Fruit fly (Drosophila melanogaster): ENCODE data around the gene GluClalpha.

The GluClalpha gene

DNA sequence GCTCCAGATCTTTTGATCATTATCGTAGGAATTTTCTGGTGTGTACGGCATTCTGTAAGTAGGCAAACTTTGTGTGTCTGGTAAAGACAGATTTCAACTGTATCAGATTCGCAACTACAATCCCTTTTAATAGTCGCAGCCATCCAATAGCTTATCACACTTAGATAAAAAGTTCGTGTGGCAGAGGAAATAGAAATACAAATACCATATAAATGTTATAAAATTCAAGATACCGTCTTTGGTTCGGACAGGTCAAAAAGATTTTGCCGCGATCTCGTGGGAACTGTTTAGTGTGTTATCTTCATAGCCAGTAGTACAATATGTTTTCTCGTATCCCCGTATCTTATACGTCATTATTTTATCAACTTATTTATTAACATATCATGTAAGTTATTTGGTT lies 46.7 kb downstream of the GluClalpha start, which contains the start of gene Acsx1R:
Gene Acsx1R (minus strand): TSS at position 101 of the 400 bp plus-strand sequence.
- TF ChIP-seq dl (GFP tag; optimal IDR thresholded peaks at IDR 0.05; ENCODE audit: insufficient read depth in 1 of 2, partially characterized antibody in 2 of 2): no peak
- no peak for TF ChIP-seq psq (GFP tag; optimal IDR thresholded peaks at IDR 0.05)
- no peak for TF ChIP-seq Abd-B (GFP tag; optimal IDR thresholded peaks at IDR 0.05)
- TF ChIP-seq tai (GFP tag; optimal IDR thresholded peaks at IDR 0.05): no peak
- no peak for TF ChIP-seq br (GFP tag; optimal IDR thresholded peaks at IDR 0.05)
- TF ChIP-seq sage (GFP tag; optimal IDR thresholded peaks at IDR 0.05): no peak
- TF ChIP-seq fru (GFP tag; optimal IDR thresholded peaks at IDR 0.05): no peak
- TF ChIP-seq h (GFP tag; optimal IDR thresholded peaks at IDR 0.05): no peak
- TF ChIP-seq Hr78 (GFP tag; optimal IDR thresholded peaks at IDR 0.05): no peak

DNA sequence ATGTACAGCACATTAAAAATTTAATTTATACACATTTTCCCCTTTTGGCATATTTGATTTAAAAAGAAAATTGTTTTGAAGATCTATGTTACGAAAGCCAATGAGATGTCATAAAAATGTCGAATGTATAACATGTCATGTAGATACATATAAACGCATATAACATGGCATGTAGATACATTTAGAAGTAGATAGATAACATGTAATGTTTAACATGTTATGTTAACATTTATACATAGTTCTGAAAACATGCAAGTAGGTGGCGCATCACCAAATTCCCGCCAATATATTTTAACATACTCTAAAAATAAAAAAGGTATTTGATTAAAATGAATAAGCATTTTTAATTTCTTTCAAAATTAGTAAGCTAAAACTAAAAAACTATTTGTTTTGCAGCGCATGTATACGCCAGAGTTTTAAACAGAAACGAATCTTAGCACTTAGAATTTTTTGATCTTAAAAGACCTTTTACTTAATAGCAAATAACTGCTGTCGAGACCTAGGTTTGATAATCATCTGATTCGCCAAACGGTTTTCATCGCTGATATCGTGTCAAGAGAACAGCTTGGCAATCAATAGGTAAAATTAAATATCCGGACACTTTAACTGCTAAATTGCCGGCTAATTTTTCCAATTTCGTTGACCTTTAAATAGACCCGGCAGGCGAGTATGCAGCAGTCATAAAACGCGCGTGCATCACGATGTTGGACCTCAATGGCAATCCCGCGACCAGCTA lies 47.7 kb downstream of the GluClalpha start, which contains the start of gene Acsx2:
Gene Acsx2 (plus strand): TSS at position 686 of the 736 bp plus-strand sequence.
- TF ChIP-seq Hnf4 (GFP tag; optimal IDR thresholded peaks at IDR 0.05) (no peak), jim (GFP tag; optimal IDR thresholded peaks at IDR 0.05) (no peak), Mio (GFP tag; optimal IDR thresholded peaks at IDR 0.05) (no peak)

DNA sequence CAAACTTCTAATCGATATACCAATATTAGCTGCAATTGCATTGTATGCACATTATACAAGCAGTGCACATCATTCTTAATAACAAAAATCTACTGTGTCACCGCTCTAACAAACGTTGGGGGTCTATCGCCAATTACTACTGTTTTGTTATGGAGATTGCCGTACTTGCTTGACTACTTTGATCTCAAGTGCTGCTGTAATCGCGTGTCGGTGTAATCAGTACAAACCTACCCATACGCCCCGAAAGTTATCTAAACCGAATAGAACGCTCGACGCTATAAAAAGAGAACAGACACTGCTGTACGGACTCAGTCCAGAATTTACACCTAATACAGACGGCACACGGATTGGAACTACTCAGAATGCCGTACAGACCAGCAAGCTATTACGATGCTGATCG lies 50.4 kb downstream of the GluClalpha start, which contains the start of gene Acsx3:
Gene Acsx3 (plus strand): TSS at position 301 of the 400 bp plus-strand sequence.
- TF ChIP-seq h (GFP tag; optimal IDR thresholded peaks at IDR 0.05) (no peak), HLH106 (tag; optimal IDR thresholded peaks at IDR 0.05) (no peak), woc (GFP tag; optimal IDR thresholded peaks at IDR 0.05) (no peak), psq (GFP tag; optimal IDR thresholded peaks at IDR 0.05) (no peak), tai (GFP tag; optimal IDR thresholded peaks at IDR 0.05) (no peak), jim (GFP tag; optimal IDR thresholded peaks at IDR 0.05) (no peak), Hnf4 (GFP tag; optimal IDR thresholded peaks at IDR 0.05) (no peak), sv (GFP tag; optimal IDR thresholded peaks at IDR 0.05) (no peak), Myc (optimal IDR thresholded peaks at IDR 0.05) (no peak), Hr83 (GFP tag; optimal IDR thresholded peaks at IDR 0.05; ENCODE audit: poor library complexity, severe bottlenecking) (no peak), CrebA (GFP tag; optimal IDR thresholded peaks at IDR 0.05; ENCODE audit: borderline replicate concordance) (no peak), dl (GFP tag; optimal IDR thresholded peaks at IDR 0.05; ENCODE audit: insufficient read depth in 1 of 2, partially characterized antibody in 2 of 2) (no peak), lola (GFP tag; optimal IDR thresholded peaks at IDR 0.05) (no peak)

DNA sequence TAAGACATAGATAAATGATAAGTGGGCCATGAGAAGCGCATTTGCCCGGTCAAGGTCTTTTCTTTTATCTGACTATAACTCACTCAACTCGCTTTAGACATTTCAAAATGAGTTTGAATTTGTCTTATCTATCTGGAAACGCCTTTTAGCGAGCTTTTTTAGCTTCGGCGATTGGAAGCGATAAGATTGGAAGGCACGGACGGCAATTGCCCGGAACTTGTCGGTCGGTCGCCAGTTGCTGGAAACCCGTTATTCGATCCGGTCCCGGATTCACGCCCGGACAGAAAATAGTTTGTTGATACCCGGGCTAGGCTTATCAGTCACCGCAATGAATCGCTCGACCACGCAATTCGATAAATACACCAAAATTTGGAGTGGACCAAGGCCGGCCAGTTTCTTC lies 52.8 kb downstream of the GluClalpha start, which contains the start of gene Acsx4:
Gene Acsx4 (plus strand): TSS at position 233 of the 400 bp plus-strand sequence.
- no peak for TF ChIP-seq Dfd (GFP tag; optimal IDR thresholded peaks at IDR 0.05)
- no peak for TF ChIP-seq sage (GFP tag; optimal IDR thresholded peaks at IDR 0.05)
- TF ChIP-seq brk (GFP tag; optimal IDR thresholded peaks at IDR 0.05): no peak
- no peak for TF ChIP-seq Rel (GFP tag; optimal IDR thresholded peaks at IDR 0.05)
- no peak for TF ChIP-seq Rel (tag; optimal IDR thresholded peaks at IDR 0.05)
- no peak for TF ChIP-seq OdsH (GFP tag; optimal IDR thresholded peaks at IDR 0.05)
- TF ChIP-seq usp (GFP tag; optimal IDR thresholded peaks at IDR 0.05): no peak
- TF ChIP-seq rgr (GFP tag; optimal IDR thresholded peaks at IDR 0.05): no peak

DNA sequence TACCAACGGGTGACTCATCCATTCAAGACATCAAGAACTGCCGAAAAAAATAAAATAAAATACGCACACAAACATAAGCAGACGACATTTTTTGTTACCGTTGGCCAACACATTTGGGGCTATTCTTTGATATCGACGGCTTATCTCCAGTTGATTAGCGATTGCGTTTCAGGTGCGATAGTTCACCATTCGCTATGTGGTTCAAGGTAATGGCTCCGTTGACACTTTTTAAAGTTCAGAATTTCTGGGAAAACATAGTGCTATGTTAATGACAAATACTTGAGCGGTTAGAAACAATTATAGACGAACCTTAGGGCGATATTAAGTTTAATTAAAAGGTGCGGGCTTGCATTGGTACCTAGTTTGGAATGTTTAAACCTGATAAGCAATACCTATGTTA lies 54.9 kb downstream of the GluClalpha start:
- TF ChIP-seq fru (GFP tag; optimal IDR thresholded peaks at IDR 0.05) (no peak), HLH106 (tag; optimal IDR thresholded peaks at IDR 0.05) (no peak), sage (GFP tag; optimal IDR thresholded peaks at IDR 0.05) (no peak), CG9705 (GFP tag; optimal IDR thresholded peaks at IDR 0.05) (no peak), Hr83 (GFP tag; optimal IDR thresholded peaks at IDR 0.05; ENCODE audit: poor library complexity, severe bottlenecking) (no peak), OdsH (GFP tag; optimal IDR thresholded peaks at IDR 0.05) (no peak), br (GFP tag; optimal IDR thresholded peaks at IDR 0.05) (no peak), tai (GFP tag; optimal IDR thresholded peaks at IDR 0.05) (no peak), Myc (optimal IDR thresholded peaks at IDR 0.05) (no peak)

DNA sequence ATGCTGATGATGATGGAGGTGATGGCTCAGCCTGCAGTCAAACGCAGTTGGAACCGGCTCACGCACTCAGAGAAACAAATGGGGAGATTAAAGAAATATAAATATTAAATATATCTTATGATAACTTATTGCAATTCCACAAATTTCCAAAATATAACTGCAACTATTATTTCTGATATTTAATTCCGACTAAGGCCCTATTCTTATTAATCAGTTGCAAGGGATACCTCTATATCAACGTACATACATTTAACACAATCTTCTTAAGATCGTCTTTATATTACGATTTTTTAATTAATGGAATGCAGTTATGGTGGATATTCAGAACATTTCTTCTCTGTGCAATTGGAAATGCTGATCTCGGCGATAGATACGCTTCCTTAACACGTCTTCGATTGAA lies 58.3 kb downstream of the GluClalpha start:
- no peak for TF ChIP-seq jim (GFP tag; optimal IDR thresholded peaks at IDR 0.05)
- TF ChIP-seq tai (GFP tag; optimal IDR thresholded peaks at IDR 0.05): no peak
- no peak for TF ChIP-seq Myc (optimal IDR thresholded peaks at IDR 0.05)
- no peak for TF ChIP-seq fru (GFP tag; optimal IDR thresholded peaks at IDR 0.05)
- no peak for TF ChIP-seq foxo (GFP tag; optimal IDR thresholded peaks at IDR 0.05)

Data from whole organism, wandering third instar larva.